Worm (Caenorhabditis elegans) whole organism, L3 larva: ENCODE results near the gene F58E6.6.

ENCODE experiments used
- aly-2 ChIP-seq: fragments of 150-350 bp; optimal IDR thresholded peaks from 2 replicates; lab custom pipeline; 2014; ENCODE audit warnings: missing biosample characterization, missing genetic modification characterization
- ama-1 ChIP-seq: fragments of 150-350 bp; optimal IDR thresholded peaks from 2 replicates; lab custom pipeline; 2018
- ceh-16 ChIP-seq: sonication (generic microtip); optimal IDR thresholded peaks from 2 replicates; lab custom pipeline; 2017; ENCODE audit warnings: missing biosample characterization, missing genetic modification characterization
- ceh-28 ChIP-seq: fragments of 150-350 bp; optimal IDR thresholded peaks from 2 replicates; lab custom pipeline; 2014; ENCODE audit warnings: missing biosample characterization, missing genetic modification reagents, missing genetic modification characterization
- daf-12 ChIP-seq: fragments of 150-350 bp; optimal IDR thresholded peaks from 2 replicates; lab custom pipeline; 2014; ENCODE audit warnings: missing biosample characterization, missing genetic modification reagents, missing genetic modification characterization
- egl-5 ChIP-seq: fragments of 150-350 bp; optimal IDR thresholded peaks from 2 replicates; lab custom pipeline; 2017; ENCODE audit warnings: missing biosample characterization, missing genetic modification reagents, missing genetic modification characterization, inconsistent platforms
- elt-2 ChIP-seq: sonication (generic microtip); optimal IDR thresholded peaks from 2 replicates; lab custom pipeline; 2016; ENCODE audit warnings: missing genetic modification reagents, mild to moderate bottlenecking, missing genetic modification characterization, missing compliant biosample characterization
- elt-3 ChIP-seq, 3 experiments: fragments of 150-350 bp in 1 of 3; sonication (generic microtip) in 2 of 3; optimal IDR thresholded peaks; 2 replicates in 2 of 3; 4 replicates in 1 of 3; lab custom pipeline; 2014 to 2017; ENCODE audit warnings: missing biosample characterization in 3 of 3, missing genetic modification characterization in 3 of 3
- fkh-10 ChIP-seq: sonication (generic microtip); optimal IDR thresholded peaks from 2 replicates; lab custom pipeline; 2017; ENCODE audit warnings: missing biosample characterization, missing genetic modification reagents, missing genetic modification characterization
- fkh-2 ChIP-seq: fragments of 150-350 bp; optimal IDR thresholded peaks from 2 replicates; lab custom pipeline; 2014; ENCODE audit warnings: missing biosample characterization, missing genetic modification reagents, missing genetic modification characterization
- fos-1 ChIP-seq: fragments of 150-350 bp; optimal IDR thresholded peaks from 2 replicates; lab custom pipeline; 2014; ENCODE audit warnings: missing biosample characterization, missing genetic modification characterization
- hmg-11 ChIP-seq: sonication (generic microtip); optimal IDR thresholded peaks from 2 replicates; lab custom pipeline; 2016; ENCODE audit warnings: missing genetic modification characterization, missing compliant biosample characterization
- lin-39 ChIP-seq: fragments of 150-350 bp; optimal IDR thresholded peaks from 2 replicates; lab custom pipeline; 2018; ENCODE audit warnings: missing biosample characterization, missing genetic modification reagents, missing genetic modification characterization
- lsy-12 ChIP-seq: sonication (generic microtip); optimal IDR thresholded peaks from 2 replicates; lab custom pipeline; 2016; ENCODE audit warnings: mild to moderate bottlenecking, missing genetic modification characterization, missing compliant biosample characterization
- nfya-1 ChIP-seq: sonication (generic microtip); optimal IDR thresholded peaks from 2 replicates; lab custom pipeline; 2017; ENCODE audit warnings: missing genetic modification characterization, mild to moderate bottlenecking, missing compliant biosample characterization, antibody characterized with exemption, moderate library complexity; ENCODE audit not compliant: insufficient read depth
- nhr-12 ChIP-seq: fragments of 150-350 bp; optimal IDR thresholded peaks from 2 replicates; lab custom pipeline; 2014; ENCODE audit warnings: missing biosample characterization, missing genetic modification characterization
- nhr-23 ChIP-seq: fragments of 150-350 bp; optimal IDR thresholded peaks from 2 replicates; lab custom pipeline; 2014; ENCODE audit warnings: missing biosample characterization, missing genetic modification reagents, missing genetic modification characterization
- nhr-237 ChIP-seq: fragments of 150-350 bp; optimal IDR thresholded peaks from 2 replicates; lab custom pipeline; 2014; ENCODE audit warnings: missing biosample characterization, missing genetic modification characterization
- nhr-25 ChIP-seq: sonication (generic microtip); optimal IDR thresholded peaks from 2 replicates; lab custom pipeline; 2017; ENCODE audit warnings: missing biosample characterization, missing genetic modification characterization
- nhr-28 ChIP-seq: fragments of 150-350 bp; optimal IDR thresholded peaks from 2 replicates; lab custom pipeline; 2014; ENCODE audit warnings: missing biosample characterization, missing genetic modification characterization
- nhr-43 ChIP-seq: sonication (generic microtip); optimal IDR thresholded peaks from 2 replicates; lab custom pipeline; 2016; ENCODE audit warnings: mild to moderate bottlenecking, missing genetic modification characterization, missing compliant biosample characterization; ENCODE audit not compliant: poor library complexity, severe bottlenecking
- nhr-67 ChIP-seq: fragments of 150-350 bp; optimal IDR thresholded peaks from 2 replicates; lab custom pipeline; 2014; ENCODE audit warnings: missing biosample characterization, missing genetic modification characterization
- nhr-76 ChIP-seq: fragments of 150-350 bp; sonication (generic microtip); optimal IDR thresholded peaks from 5 replicates; lab custom pipeline; 2014; ENCODE audit warnings: missing biosample characterization, missing genetic modification characterization
- snpc-4 ChIP-seq: fragments of 150-350 bp; optimal IDR thresholded peaks from 2 replicates; lab custom pipeline; 2014; ENCODE audit warnings: missing biosample characterization, missing genetic modification characterization
- tbx-2 ChIP-seq: sonication (generic microtip); optimal IDR thresholded peaks from 2 replicates; lab custom pipeline; 2016; ENCODE audit warnings: mild to moderate bottlenecking, missing genetic modification characterization, missing compliant biosample characterization
- unc-39 ChIP-seq: sonication (generic microtip); optimal IDR thresholded peaks from 4 replicates; lab custom pipeline; 2017; ENCODE audit warnings: missing biosample characterization, missing genetic modification characterization
- zag-1 ChIP-seq: fragments of 150-350 bp; optimal IDR thresholded peaks from 2 replicates; lab custom pipeline; 2014; ENCODE audit warnings: missing biosample characterization, missing genetic modification characterization

The F58E6.6 gene

ce11 chrV:9704399-9704798 lies 48.4 kb downstream of the F58E6.6 start (continued):
- TF ChIP-seq egl-5 (tag; lab: Kevin White, UChicago) (peak; percentile 59), ama-1 (peak; percentile 24), nhr-23 (tag; lab: Kevin White, UChicago) (no peak), ceh-28 (tag; lab: Kevin White, UChicago) (peak; percentile 70), fkh-2 (tag; lab: Kevin White, UChicago) (no peak), daf-12 (no peak), nhr-12 (no peak), elt-3 (tag; optimal IDR thresholded peaks at IDR 0.05; lab: Kevin White, UChicago) (no peak), nhr-43 (tag; lab: Kevin White, UChicago) (no peak), snpc-4 (peak; percentile 7), aly-2 (tag; lab: Kevin White, UChicago) (no peak), lin-39 (peak; percentile 80), zag-1 (tag; lab: Kevin White, UChicago) (no peak), ceh-16 (no peak)

DNA sequence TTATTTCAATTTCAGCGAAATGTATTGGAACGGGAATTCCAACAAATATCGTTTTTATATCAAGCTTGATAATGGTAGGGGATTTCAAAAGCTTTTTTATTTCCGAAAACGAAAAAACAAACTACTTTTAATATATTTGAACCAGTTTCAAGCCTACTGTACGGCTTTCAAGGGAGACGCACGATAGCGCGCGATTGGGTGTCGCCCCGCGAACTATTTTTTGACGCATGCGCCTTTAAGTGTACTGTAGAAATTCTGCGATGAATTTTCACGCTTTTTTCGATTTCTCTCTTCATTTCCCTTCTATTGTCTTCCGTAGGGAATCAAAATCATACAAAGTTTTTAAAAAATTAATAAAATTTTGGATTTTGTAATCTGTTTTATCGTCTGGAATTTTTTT lies 49.3 kb downstream of the F58E6.6 start:
- TF ChIP-seq lsy-12: no peak
- no peak for TF ChIP-seq nhr-76 (tag; lab: Kevin White, UChicago)
- TF ChIP-seq nhr-25 (tag; lab: Kevin White, UChicago): no peak
- TF ChIP-seq elt-3 (tag; optimal IDR thresholded peaks at IDR 0.05; lab: Kevin White, UChicago): no peak
- TF ChIP-seq fkh-2 (tag; lab: Kevin White, UChicago): no peak
- no peak for TF ChIP-seq nfya-1
- TF ChIP-seq ceh-28 (tag; lab: Kevin White, UChicago): no peak
- TF ChIP-seq elt-2 (tag; lab: Kevin White, UChicago): no peak
- TF ChIP-seq nhr-237 (tag; lab: Kevin White, UChicago): no peak
- TF ChIP-seq tbx-2: no peak
- no peak for TF ChIP-seq snpc-4
- no peak for TF ChIP-seq hmg-11 (tag; lab: Kevin White, UChicago)
- TF ChIP-seq nhr-67 (tag; lab: Kevin White, UChicago): no peak
- no peak for TF ChIP-seq fos-1 (tag; lab: Kevin White, UChicago)
- no peak for TF ChIP-seq fkh-10 (GFP tag; lab: Kevin White, UChicago)
- no peak for TF ChIP-seq nhr-43 (tag; lab: Kevin White, UChicago)
- TF ChIP-seq, all 47 proteins: peak for 0

ce11 chrV:9702755-9703154 lies 50.1 kb downstream of the F58E6.6 start, which contains the start of gene xbx-6:
Gene xbx-6, plus strand, starts transcription at chrV:9703055.
- TF ChIP-seq zag-1 (tag; lab: Kevin White, UChicago) (no peak), egl-5 (tag; lab: Kevin White, UChicago) (no peak), unc-39 (tag; lab: Kevin White, UChicago) (no peak), nhr-28 (tag; lab: Kevin White, UChicago) (no peak)
